Worm (Caenorhabditis elegans) whole organism, mixed stage, embryonic: ENCODE results near the gene lys-8.

ENCODE experiments used
- M03D4.4 ChIP-seq: sonication (generic microtip); optimal IDR thresholded peaks from 2 replicates; lab custom pipeline; 2017; ENCODE audit warnings: mild to moderate bottlenecking, missing genetic modification characterization, missing compliant biosample characterization
- bed-3 ChIP-seq: fragments of 200-800 bp; sonication (Bioruptor generic); optimal IDR thresholded peaks from 3 replicates; lab custom pipeline; 2018; ENCODE audit warnings: mild to moderate bottlenecking, missing genetic modification characterization, moderate library complexity, missing compliant biosample characterization
- blmp-1 ChIP-seq: fragments of 150-350 bp; optimal IDR thresholded peaks from 2 replicates; lab custom pipeline; 2014; ENCODE audit warnings: missing biosample characterization, missing genetic modification characterization
- ceh-43 ChIP-seq: fragments of 200-800 bp; sonication (Bioruptor generic); optimal IDR thresholded peaks from 2 replicates; lab custom pipeline; 2018; ENCODE audit warnings: mild to moderate bottlenecking, missing genetic modification characterization, moderate library complexity, missing compliant biosample characterization
- ceh-83 ChIP-seq: fragments of 200-800 bp; sonication (Bioruptor generic); optimal IDR thresholded peaks from 2 replicates; lab custom pipeline; 2018; ENCODE audit warnings: mild to moderate bottlenecking, missing genetic modification characterization, missing compliant biosample characterization
- ces-1 ChIP-seq: fragments of 150-350 bp; optimal IDR thresholded peaks from 2 replicates; lab custom pipeline; 2014; ENCODE audit warnings: missing biosample characterization, missing genetic modification reagents, missing genetic modification characterization
- cnd-1 ChIP-seq: fragments of 200-800 bp; sonication (Bioruptor generic); optimal IDR thresholded peaks from 2 replicates; lab custom pipeline; 2018; ENCODE audit warnings: mild to moderate bottlenecking, missing genetic modification characterization, missing compliant biosample characterization
- drap-1 ChIP-seq: fragments of 200-800 bp; sonication (Bioruptor generic); optimal IDR thresholded peaks from 3 replicates; lab custom pipeline; 2018; ENCODE audit warnings: mild to moderate bottlenecking, missing genetic modification characterization, missing compliant biosample characterization
- elt-1 ChIP-seq: sonication (generic microtip); optimal IDR thresholded peaks from 2 replicates; lab custom pipeline; 2017; ENCODE audit warnings: missing genetic modification characterization, mild to moderate bottlenecking, missing compliant biosample characterization, antibody characterized with exemption, moderate library complexity, borderline replicate concordance; ENCODE audit not compliant: insufficient read depth
- flh-1 ChIP-seq: fragments of 200-800 bp; sonication (Bioruptor generic); optimal IDR thresholded peaks from 2 replicates; lab custom pipeline; 2018; ENCODE audit warnings: mild to moderate bottlenecking, missing genetic modification characterization, moderate library complexity, missing compliant biosample characterization
- hlh-1 ChIP-seq: fragments of 150-350 bp; optimal IDR thresholded peaks from 2 replicates; lab custom pipeline; 2014; ENCODE audit warnings: missing biosample characterization, missing genetic modification reagents, missing genetic modification characterization
- lin-13 ChIP-seq: fragments of 150-350 bp; optimal IDR thresholded peaks from 2 replicates; lab custom pipeline; 2014; ENCODE audit warnings: missing biosample characterization, missing genetic modification characterization
- lin-32 ChIP-seq: fragments of 200-800 bp; sonication (Bioruptor generic); optimal IDR thresholded peaks from 2 replicates; lab custom pipeline; 2018; ENCODE audit warnings: mild to moderate bottlenecking, missing genetic modification characterization, missing compliant biosample characterization
- lsy-2 ChIP-seq: fragments of 150-350 bp; optimal IDR thresholded peaks from 2 replicates; lab custom pipeline; 2014; ENCODE audit warnings: missing biosample characterization, missing genetic modification characterization
- mab-5 ChIP-seq: fragments of 150-350 bp; optimal IDR thresholded peaks from 2 replicates; lab custom pipeline; 2014; ENCODE audit warnings: missing biosample characterization, missing genetic modification characterization
- mep-1 ChIP-seq: fragments of 150-350 bp; optimal IDR thresholded peaks from 2 replicates; lab custom pipeline; 2017; ENCODE audit warnings: missing biosample characterization, missing genetic modification reagents, missing genetic modification characterization, inconsistent platforms
- mls-2 ChIP-seq: sonication (generic microtip); optimal IDR thresholded peaks from 2 replicates; lab custom pipeline; 2016; ENCODE audit warnings: mild to moderate bottlenecking, missing genetic modification characterization, moderate library complexity, missing compliant biosample characterization
- nhr-12 ChIP-seq: fragments of 150-350 bp; optimal IDR thresholded peaks from 2 replicates; lab custom pipeline; 2014; ENCODE audit warnings: missing biosample characterization, missing genetic modification characterization
- nhr-237 ChIP-seq: fragments of 150-350 bp; optimal IDR thresholded peaks from 2 replicates; lab custom pipeline; 2014; ENCODE audit warnings: missing biosample characterization, missing genetic modification characterization
- nhr-28 ChIP-seq: fragments of 150-350 bp; optimal IDR thresholded peaks from 2 replicates; lab custom pipeline; 2014; ENCODE audit warnings: missing biosample characterization, missing genetic modification characterization
- nhr-76 ChIP-seq: sonication (generic microtip); optimal IDR thresholded peaks from 2 replicates; lab custom pipeline; 2017; ENCODE audit warnings: missing biosample characterization, missing genetic modification characterization
- pha-4 ChIP-seq: fragments of 150-350 bp; optimal IDR thresholded peaks from 2 replicates; lab custom pipeline; 2018; ENCODE audit warnings: missing biosample characterization, missing genetic modification reagents, missing genetic modification characterization
- sem-2 ChIP-seq: fragments of 200-800 bp; sonication (Bioruptor generic); optimal IDR thresholded peaks from 2 replicates; lab custom pipeline; 2018; ENCODE audit warnings: mild to moderate bottlenecking, missing genetic modification characterization, missing compliant biosample characterization
- snpc-4 ChIP-seq: fragments of 150-350 bp; optimal IDR thresholded peaks from 2 replicates; lab custom pipeline; 2014; ENCODE audit warnings: missing biosample characterization, missing genetic modification characterization
- sptf-1 ChIP-seq: sonication (generic microtip); optimal IDR thresholded peaks from 2 replicates; lab custom pipeline; 2017; ENCODE audit warnings: mild to moderate bottlenecking, missing genetic modification characterization, moderate library complexity, missing compliant biosample characterization
- unc-120 ChIP-seq: sonication (generic microtip); optimal IDR thresholded peaks from 2 replicates; lab custom pipeline; 2017; ENCODE audit warnings: missing genetic modification characterization, missing compliant biosample characterization; ENCODE audit not compliant: poor library complexity, severe bottlenecking
- unc-39 ChIP-seq: fragments of 150-350 bp; optimal IDR thresholded peaks from 2 replicates; lab custom pipeline; 2014; ENCODE audit warnings: missing biosample characterization, missing genetic modification characterization
- unc-62 ChIP-seq: fragments of 150-350 bp; optimal IDR thresholded peaks from 2 replicates; lab custom pipeline; 2014; ENCODE audit warnings: missing biosample characterization, missing genetic modification reagents, missing genetic modification characterization
- zip-8 ChIP-seq: fragments of 150-350 bp; optimal IDR thresholded peaks from 2 replicates; lab custom pipeline; 2014; ENCODE audit warnings: missing biosample characterization, missing genetic modification characterization
- ztf-11 ChIP-seq: fragments of 150-350 bp; optimal IDR thresholded peaks from 2 replicates; lab custom pipeline; 2014; ENCODE audit warnings: missing biosample characterization, missing genetic modification characterization

lys-8 gene

DNA sequence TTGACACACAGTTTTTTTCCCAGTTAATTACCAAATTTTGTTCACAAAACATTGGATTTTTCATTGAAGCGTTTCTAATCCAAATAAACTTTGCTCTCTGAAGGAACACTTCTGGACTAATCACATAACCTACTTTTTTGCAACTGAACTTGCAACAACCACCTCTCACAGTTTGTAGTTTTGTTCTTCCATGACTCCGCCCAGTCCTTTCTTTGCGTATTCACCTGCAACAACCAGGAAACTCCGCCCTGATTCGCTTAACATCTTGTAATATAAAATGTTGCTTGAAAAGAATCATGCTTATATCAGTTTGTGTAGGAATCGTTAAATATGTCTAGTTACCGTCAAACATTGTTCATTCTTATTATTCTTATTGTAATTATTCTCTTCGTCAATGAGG lies 29.5 kb upstream of the lys-8 start, which contains the start of gene ins-11:
Gene ins-11 (plus strand): TSS at position 301 of the 400 bp plus-strand sequence.
- TF ChIP-seq mep-1 (tag; lab: Kevin White, UChicago) (no peak), elt-1 (tag; lab: Kevin White, UChicago) (no peak), sptf-1 (tag; lab: Kevin White, UChicago) (no peak), drap-1 (GFP tag; lab: Kevin White, UChicago) (no peak), lin-32 (GFP tag; lab: Kevin White, UChicago) (no peak), bed-3 (no peak), sem-2 (GFP tag; lab: Kevin White, UChicago) (no peak), ceh-43 (no peak), snpc-4 (tag; lab: Kevin White, UChicago) (no peak), flh-1 (GFP tag; lab: Kevin White, UChicago) (no peak), hlh-1 (tag; lab: Kevin White, UChicago) (no peak), nhr-12 (no peak)
- TF ChIP-seq, all 35 proteins: peak for 0

DNA sequence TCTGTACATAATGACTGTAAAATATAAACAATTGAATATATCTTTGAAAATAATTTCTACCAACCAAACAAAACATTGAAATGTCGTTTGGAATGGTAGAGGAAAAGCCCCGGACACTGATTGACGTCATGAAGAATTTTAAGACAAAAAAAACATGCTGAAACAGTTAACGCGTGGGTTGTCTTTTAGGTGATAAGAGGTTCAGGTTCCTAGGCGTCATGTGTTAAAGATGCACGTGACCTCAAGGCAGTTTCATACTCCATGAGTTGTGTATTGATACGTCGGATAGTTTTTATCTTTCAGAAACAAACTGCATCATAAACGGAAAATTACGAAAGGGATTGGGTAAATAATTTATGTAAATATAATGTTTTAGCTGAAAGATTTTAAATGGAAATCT lies 28.8 kb upstream of the lys-8 start:
- TF ChIP-seq lin-13 (tag; lab: Kevin White, UChicago) (no peak), ztf-11 (tag; lab: Kevin White, UChicago) (no peak), mep-1 (tag; lab: Kevin White, UChicago) (no peak), unc-39 (tag; lab: Kevin White, UChicago) (no peak), ceh-43 (no peak), nhr-12 (no peak), lsy-2 (tag; lab: Kevin White, UChicago) (no peak), nhr-28 (no peak), pha-4 (no peak), mls-2 (no peak), nhr-237 (tag; lab: Kevin White, UChicago) (no peak), blmp-1 (tag; lab: Kevin White, UChicago) (no peak), M03D4.4 (tag; lab: Kevin White, UChicago) (no peak)

DNA sequence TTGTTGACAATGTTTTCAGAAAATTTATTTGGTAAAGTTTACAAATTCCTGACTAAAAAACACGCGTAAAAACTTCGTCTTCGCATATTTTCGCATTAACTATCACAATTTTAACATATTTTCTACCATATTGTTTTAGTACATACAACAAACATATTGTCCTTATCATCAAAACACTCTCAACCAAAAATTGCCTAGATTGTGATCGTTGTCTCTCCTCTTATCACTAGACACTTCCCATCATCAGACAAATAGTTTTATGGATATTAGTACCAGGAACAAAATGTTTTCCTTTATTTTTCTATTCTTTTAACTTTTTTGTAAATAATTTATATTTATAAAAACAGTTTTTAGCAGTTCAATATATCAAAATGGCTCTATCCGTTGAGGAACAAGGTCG lies 24.6 kb upstream of the lys-8 start, which contains the start of gene C17C3.3:
Gene C17C3.3 (plus strand): TSS at position 346 of the 400 bp plus-strand sequence.
- TF ChIP-seq nhr-12 (no peak), ceh-83 (GFP tag; lab: Kevin White, UChicago) (no peak), unc-120 (tag; lab: Kevin White, UChicago) (no peak), mep-1 (tag; lab: Kevin White, UChicago) (no peak), ceh-43 (no peak), pha-4 (no peak), drap-1 (GFP tag; lab: Kevin White, UChicago) (no peak), mls-2 (no peak), M03D4.4 (tag; lab: Kevin White, UChicago) (no peak), elt-1 (tag; lab: Kevin White, UChicago) (no peak), flh-1 (GFP tag; lab: Kevin White, UChicago) (no peak), nhr-76 (tag; lab: Kevin White, UChicago) (no peak), blmp-1 (tag; lab: Kevin White, UChicago) (no peak), sem-2 (GFP tag; lab: Kevin White, UChicago) (no peak), ces-1 (GFP tag; lab: Kevin White, UChicago) (no peak)

DNA sequence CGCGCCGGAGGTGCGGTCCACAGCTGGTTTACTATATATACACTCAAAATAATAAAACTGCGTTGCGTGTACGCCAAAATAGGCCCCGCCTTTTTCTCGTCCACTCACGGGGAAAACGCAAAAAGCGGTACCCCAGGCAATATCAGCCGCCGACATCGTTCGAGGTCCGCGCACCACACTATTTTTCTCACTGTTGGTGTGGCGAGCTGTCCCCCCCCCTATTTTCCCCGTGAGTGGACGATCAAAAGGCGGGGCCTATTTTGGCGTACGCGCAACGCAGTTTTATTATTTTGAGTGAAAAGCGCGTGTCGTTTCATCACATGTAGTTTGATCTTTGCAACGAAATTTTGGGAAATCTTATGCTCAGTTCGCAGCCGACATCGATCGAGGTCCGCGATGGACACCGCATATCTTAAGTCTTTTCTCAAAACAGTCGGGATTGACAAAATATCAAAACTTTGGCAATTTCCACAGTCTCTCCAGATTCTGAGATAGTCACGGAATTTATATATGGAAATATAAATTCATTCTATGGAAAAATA lies 20.8 kb upstream of the lys-8 start:
- TF ChIP-seq nhr-237 (tag; lab: Kevin White, UChicago) (no peak), ceh-83 (GFP tag; lab: Kevin White, UChicago) (no peak), mep-1 (tag; lab: Kevin White, UChicago) (no peak), mab-5 (tag; lab: Kevin White, UChicago) (no peak), lin-32 (GFP tag; lab: Kevin White, UChicago) (no peak), hlh-1 (tag; lab: Kevin White, UChicago) (no peak), unc-62 (GFP tag; lab: Kevin White, UChicago) (no peak), zip-8 (tag; lab: Kevin White, UChicago) (no peak), nhr-28 (no peak), unc-39 (tag; lab: Kevin White, UChicago) (no peak), sptf-1 (tag; lab: Kevin White, UChicago) (no peak), blmp-1 (tag; lab: Kevin White, UChicago) (no peak), sem-2 (GFP tag; lab: Kevin White, UChicago) (no peak), pha-4 (no peak), drap-1 (GFP tag; lab: Kevin White, UChicago) (no peak), cnd-1 (no peak), ces-1 (GFP tag; lab: Kevin White, UChicago) (no peak)
